Fruit fly (Drosophila melanogaster): ENCODE data around the gene CG3597.

Gene CG3597

DNA sequence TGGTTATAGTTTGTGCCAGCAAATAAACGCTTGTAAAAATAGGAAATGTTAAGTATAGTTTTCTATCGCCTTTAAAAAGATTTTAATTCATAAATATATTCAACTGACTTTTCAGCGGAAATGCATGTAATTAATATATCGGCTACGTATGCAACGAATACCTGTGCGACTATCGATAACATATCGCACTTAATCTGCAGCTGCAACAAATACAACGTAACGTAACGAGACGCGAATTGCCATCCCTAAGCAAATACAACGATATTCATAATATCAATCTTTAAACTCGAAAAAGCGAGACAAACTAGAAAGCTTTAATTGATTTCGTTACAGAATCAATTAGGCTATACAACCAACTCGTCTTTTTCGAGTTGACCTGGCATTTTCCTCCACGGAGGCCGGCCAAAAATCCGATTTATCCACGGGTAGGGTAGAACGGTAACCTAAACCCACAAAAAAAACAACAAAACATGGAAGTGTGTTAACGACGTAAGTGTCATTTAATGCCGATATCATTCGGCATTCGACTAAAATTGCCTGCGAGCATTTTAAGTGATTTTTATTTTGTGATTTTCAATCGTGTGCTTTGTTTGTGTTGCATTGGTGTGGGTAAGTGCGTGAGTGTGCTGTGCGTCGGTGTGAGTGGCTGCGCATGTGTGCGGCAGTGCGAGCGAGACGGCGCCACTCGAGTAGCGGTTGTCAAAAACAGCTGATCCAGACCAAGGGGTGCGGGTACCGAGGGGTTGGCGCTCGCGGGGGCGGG, 4.5 kb upstream of the CG3597 start, which contains the start of gene Atxn7 (continued):
- TF ChIP-seq CG10462 (GFP tag; optimal IDR thresholded peaks at IDR 0.05) (peak; percentile 57), Dip2 (GFP tag; IDR thresholded peaks at IDR 0.05) (no peak), NC2β (GFP tag; optimal IDR thresholded peaks at IDR 0.05) (peak; percentile 80), CG8944 (GFP tag; optimal IDR thresholded peaks at IDR 0.05) (peak; percentile 29), CG14860 (GFP tag; IDR thresholded peaks at IDR 0.05; ENCODE audit: partially characterized antibody) (peak; percentile 82), CG18262 (tag; optimal IDR thresholded peaks at IDR 0.05) (peak; percentile 58), CG13424 (tag; optimal IDR thresholded peaks at IDR 0.05) (peak; percentile 44), C15 (GFP tag; IDR thresholded peaks at IDR 0.05) (no peak), ac (GFP tag; optimal IDR thresholded peaks at IDR 0.05) (peak; percentile 72), CG7372 (GFP tag; IDR thresholded peaks at IDR 0.05) (no peak), Nf-YB (GFP tag; optimal IDR thresholded peaks at IDR 0.05) (peak; percentile 42), H2.0 (GFP tag; IDR thresholded peaks at IDR 0.05) (peak; percentile 8; the same call in 1 of the 2 replicates), CG12659 (GFP tag; optimal IDR thresholded peaks at IDR 0.05) (peak; percentile 79), gfzf (GFP tag; optimal IDR thresholded peaks at IDR 0.05) (peak; percentile 27), CG13775 (GFP tag; optimal IDR thresholded peaks at IDR 0.05) (peak; percentile 73), CG14667 (GFP tag; IDR thresholded peaks at IDR 0.05) (no peak), CG9817 (tag; optimal IDR thresholded peaks at IDR 0.05) (peak; percentile 65), Hr39 (optimal IDR thresholded peaks at IDR 0.05) (no peak), ftz-f1 (GFP tag; optimal IDR thresholded peaks at IDR 0.05) (no peak), Lim3 (GFP tag; IDR thresholded peaks at IDR 0.05) (no peak), gsb (GFP tag; IDR thresholded peaks at IDR 0.05) (no peak), CG5245 (GFP tag; optimal IDR thresholded peaks at IDR 0.05) (peak; percentile 26), CG17802 (tag; optimal IDR thresholded peaks at IDR 0.05) (peak; percentile 17), pros (GFP tag; optimal IDR thresholded peaks at IDR 0.05) (no peak), Ets97D (GFP tag; optimal IDR thresholded peaks at IDR 0.05) (peak; percentile 99), CG2202 (tag; optimal IDR thresholded peaks at IDR 0.05) (peak; percentile 57), Gug (GFP tag; IDR thresholded peaks at IDR 0.05) (no peak; the same call in 3 of the 4 replicates), lmd (GFP tag; IDR thresholded peaks at IDR 0.05) (peak; percentile 19; the same call in 1 of the 2 replicates), CG10267 (tag; optimal IDR thresholded peaks at IDR 0.05) (peak; percentile 67), gem (tag; optimal IDR thresholded peaks at IDR 0.05) (peak; percentile 55), CG5953 (GFP tag; IDR thresholded peaks at IDR 0.05) (peak; percentile 68; the same call in 1 of the 2 replicates), exex (tag; optimal IDR thresholded peaks at IDR 0.05) (peak; percentile 53), CG3407 (GFP tag; optimal IDR thresholded peaks at IDR 0.05) (peak; percentile 69), Xrp1 (GFP tag; IDR thresholded peaks at IDR 0.05) (peak; percentile 30; the same call in 1 of the 2 replicates), CG30020 (tag; optimal IDR thresholded peaks at IDR 0.05) (peak; percentile 56), CG32772 (GFP tag; IDR thresholded peaks at IDR 0.05) (peak; percentile 30; the same call in 1 of the 2 replicates), B-H2 (GFP tag; optimal IDR thresholded peaks at IDR 0.05) (peak; percentile 72), Side (GFP tag; optimal IDR thresholded peaks at IDR 0.05) (peak; percentile 6), bab2 (GFP tag; optimal IDR thresholded peaks at IDR 0.05) (peak; percentile 24), kah (GFP tag; optimal IDR thresholded peaks at IDR 0.05) (peak; percentile 90), slou (GFP tag; optimal IDR thresholded peaks at IDR 0.05) (no peak), ken (GFP tag; IDR thresholded peaks at IDR 0.05) (peak; percentile 62; the same call in 2 of the 3 replicates), Awh (GFP tag; IDR thresholded peaks at IDR 0.05) (peak; percentile 42; the same call in 1 of the 2 replicates), Taf1 (GFP tag; IDR thresholded peaks at IDR 0.05) (no peak), CG2875 (GFP tag; optimal IDR thresholded peaks at IDR 0.05) (peak; percentile 73), lov (optimal IDR thresholded peaks at IDR 0.05) (no peak), lov (GFP tag; IDR thresholded peaks at IDR 0.05) (peak; percentile 83; the same call in 2 of the 3 replicates), odd (GFP tag; optimal IDR thresholded peaks at IDR 0.05) (peak; percentile 67), lilli (GFP tag; optimal IDR thresholded peaks at IDR 0.05) (peak; percentile 63), Asciz (GFP tag; optimal IDR thresholded peaks at IDR 0.05) (peak; percentile 76)
